Fruit fly (Drosophila melanogaster): ENCODE results near the gene Gr28b.

- TF ChIP-seq gl (tag; optimal IDR thresholded peaks at IDR 0.05) (no peak), Snoo (tag; optimal IDR thresholded peaks at IDR 0.05) (no peak), CG8159 (tag; optimal IDR thresholded peaks at IDR 0.05) (no peak), CG12605 (GFP tag; IDR thresholded peaks at IDR 0.05) (no peak)
Measured at dm6 chr2L:7491902-7492301, 29.9 kb upstream of the Gr28b start.

All from whole organism, pupa.